Worm (Caenorhabditis elegans) whole organism, L4 larva: ENCODE data around the gene math-6.

Experiments
- T26A8.4 ChIP-seq: fragments of 200-800 bp; sonication (Bioruptor generic); IDR thresholded peaks from 2 replicates; pipeline ENCODE4 v1.3.6; 2022; ENCODE audit warnings: missing genetic modification characterization, missing compliant biosample characterization
- ceh-32 ChIP-seq: sonication (generic microtip); optimal IDR thresholded peaks from 2 replicates; lab custom pipeline; 2016; ENCODE audit warnings: mild to moderate bottlenecking, missing genetic modification characterization, missing compliant biosample characterization; ENCODE audit not compliant: poor library complexity
- duxl-1 ChIP-seq: sonication (generic microtip); optimal IDR thresholded peaks from 2 replicates; lab custom pipeline; 2016; ENCODE audit warnings: mild to moderate bottlenecking, missing genetic modification characterization, moderate library complexity, missing compliant biosample characterization; ENCODE audit not compliant: poor library complexity
- pqm-1 ChIP-seq: sonication (generic microtip); optimal IDR thresholded peaks from 2 replicates; lab custom pipeline; 2017; ENCODE audit warnings: missing biosample characterization, missing genetic modification characterization

- TF ChIP-seq duxl-1 (tag; lab: Kevin White, UChicago) (no peak), ceh-32 (tag; lab: Kevin White, UChicago) (no peak), pqm-1 (no peak), T26A8.4 (GFP tag; lab: Robert Waterston, UW) (no peak)
These were observed 1.8 kb upstream of the math-6 start, which contains the start of gene math-7 for ce11 chrII:1886379-1886778.
